Fruit fly (Drosophila melanogaster) whole organism, embryonic: Measurements from ENCODE around the gene CG31038.

Experiments
- Atf-2 ChIP-seq: fragments of 200-800 bp; sonication (Bioruptor generic); optimal IDR thresholded peaks from 2 replicates; lab custom pipeline; 2016; ENCODE audit warnings: missing biosample characterization, missing genetic modification characterization
- CG10147 ChIP-seq: fragments of 200-800 bp; sonication (Bioruptor generic); optimal IDR thresholded peaks from 2 replicates; lab custom pipeline; 2019; ENCODE audit warnings: missing biosample characterization, mild to moderate bottlenecking, missing genetic modification characterization, moderate library complexity
- CG1024 ChIP-seq: fragments of 200-800 bp; sonication (Bioruptor generic); IDR thresholded peaks from 2 replicates; pipeline ENCODE4 v1.3.6; 2022; ENCODE audit warnings: missing biosample characterization, missing genetic modification characterization
- CG10462 ChIP-seq: fragments of 200-800 bp; sonication (Bioruptor generic); optimal IDR thresholded peaks from 2 replicates; lab custom pipeline; 2016; ENCODE audit warnings: missing biosample characterization, missing genetic modification characterization
- CG10654 ChIP-seq: fragments of 200-800 bp; sonication (Bioruptor generic); optimal IDR thresholded peaks from 2 replicates; lab custom pipeline; 2016; ENCODE audit warnings: missing biosample characterization, missing genetic modification characterization
- CG11093 ChIP-seq: fragments of 200-800 bp; sonication (Bioruptor generic); IDR thresholded peaks from 3 replicates; pipeline ENCODE4 v1.3.6; 2022; ENCODE audit warnings: missing biosample characterization, missing genetic modification characterization
- CG11456 ChIP-seq: fragments of 200-800 bp; sonication (Bioruptor generic); IDR thresholded peaks from 3 replicates; pipeline ENCODE4 v1.3.6; 2022; ENCODE audit warnings: missing biosample characterization, missing genetic modification characterization
- CG12769 ChIP-seq: fragments of 200-800 bp; sonication (Bioruptor generic); optimal IDR thresholded peaks from 2 replicates; lab custom pipeline; 2019; ENCODE audit warnings: missing biosample characterization, mild to moderate bottlenecking, missing genetic modification characterization, moderate library complexity
- CG15073 ChIP-seq: fragments of 200-800 bp; sonication (Bioruptor generic); optimal IDR thresholded peaks from 2 replicates; lab custom pipeline; 2016; ENCODE audit warnings: missing biosample characterization, missing genetic modification characterization
- CG15269 ChIP-seq: fragments of 200-800 bp; sonication (Bioruptor generic); optimal IDR thresholded peaks from 2 replicates; lab custom pipeline; 2018; ENCODE audit warnings: missing biosample characterization, mild to moderate bottlenecking, missing genetic modification characterization, moderate library complexity
- CG2199 ChIP-seq: fragments of 200-800 bp; sonication (Bioruptor generic); IDR thresholded peaks from 3 replicates; pipeline ENCODE4 v1.3.6; 2022; ENCODE audit warnings: missing biosample characterization, missing genetic modification characterization
- CG3163 ChIP-seq: fragments of 200-800 bp; sonication (Bioruptor generic); optimal IDR thresholded peaks from 3 replicates; lab custom pipeline; 2016; ENCODE audit warnings: missing biosample characterization, missing genetic modification characterization
- CG34224 ChIP-seq: fragments of 200-800 bp; sonication (Bioruptor generic); IDR thresholded peaks from 3 replicates; pipeline ENCODE4 v1.3.6; 2022; ENCODE audit warnings: missing biosample characterization, missing genetic modification characterization; ENCODE audit not compliant: partially characterized antibody
- CG4328 ChIP-seq: fragments of 200-800 bp; sonication (Bioruptor generic); optimal IDR thresholded peaks from 3 replicates; lab custom pipeline; 2017; ENCODE audit warnings: missing biosample characterization, missing genetic modification reagents, missing genetic modification characterization
- CG43689 ChIP-seq: fragments of 200-800 bp; sonication (Bioruptor generic); IDR thresholded peaks from 2 replicates; pipeline ENCODE4 v1.3.6; 2022; ENCODE audit warnings: missing biosample characterization, missing genetic modification characterization
- CG4707 ChIP-seq: fragments of 200-800 bp; sonication (Bioruptor generic); optimal IDR thresholded peaks from 2 replicates; lab custom pipeline; 2018; ENCODE audit warnings: missing biosample characterization, mild to moderate bottlenecking, missing genetic modification characterization, moderate library complexity
- CG4730 ChIP-seq: fragments of 200-800 bp; sonication (Bioruptor generic); IDR thresholded peaks from 2 replicates; pipeline ENCODE4 v1.3.6; 2022; ENCODE audit warnings: missing biosample characterization, missing genetic modification characterization
- CG8478 ChIP-seq: fragments of >200 bp; optimal IDR thresholded peaks from 2 replicates; lab custom pipeline; 2018
- CG8944 ChIP-seq: fragments of 200-800 bp; sonication (Bioruptor generic); optimal IDR thresholded peaks from 3 replicates; lab custom pipeline; 2016; ENCODE audit warnings: missing biosample characterization, missing genetic modification characterization
- CG9817 ChIP-seq: fragments of 200-800 bp; sonication (Bioruptor generic); optimal IDR thresholded peaks from 2 replicates; lab custom pipeline; 2018; ENCODE audit warnings: missing biosample characterization, mild to moderate bottlenecking, missing genetic modification characterization, moderate library complexity
- CkIIα-i1 ChIP-seq: fragments of 200-800 bp; sonication (Bioruptor generic); IDR thresholded peaks from 2 replicates; pipeline ENCODE4 v1.3.6; 2022; ENCODE audit warnings: missing biosample characterization, missing genetic modification characterization
- Dll ChIP-seq: fragments of 200-800 bp; sonication (Bioruptor generic); IDR thresholded peaks from 4 replicates; pipeline ENCODE4 v1.3.6; 2022; ENCODE audit warnings: missing biosample characterization, missing genetic modification characterization; ENCODE audit not compliant: partially characterized antibody
- Fer3 ChIP-seq: fragments of 200-800 bp; sonication (Bioruptor generic); optimal IDR thresholded peaks from 2 replicates; lab custom pipeline; 2018; ENCODE audit warnings: missing biosample characterization, mild to moderate bottlenecking, missing genetic modification characterization, moderate library complexity
- Hand ChIP-seq: fragments of 200-800 bp; sonication (Bioruptor generic); optimal IDR thresholded peaks from 2 replicates; lab custom pipeline; 2017; ENCODE audit warnings: mild to moderate bottlenecking, missing biosample characterization, missing genetic modification reagents, missing genetic modification characterization
- Hey ChIP-seq: fragments of 200-800 bp; sonication (Bioruptor generic); optimal IDR thresholded peaks from 3 replicates; lab custom pipeline; 2018; ENCODE audit warnings: missing biosample characterization, mild to moderate bottlenecking, missing genetic modification characterization
- Mes4 ChIP-seq: fragments of 200-800 bp; sonication (Bioruptor generic); optimal IDR thresholded peaks from 2 replicates; lab custom pipeline; 2016; ENCODE audit warnings: missing biosample characterization, missing genetic modification characterization
- Mrtf ChIP-seq: fragments of 200-800 bp; sonication (Bioruptor generic); IDR thresholded peaks from 3 replicates; pipeline ENCODE4 v1.3.6; 2022; ENCODE audit warnings: missing biosample characterization, missing genetic modification characterization
- NC2β ChIP-seq: fragments of 200-800 bp; sonication (Bioruptor generic); optimal IDR thresholded peaks from 2 replicates; lab custom pipeline; 2016; ENCODE audit warnings: missing biosample characterization, missing genetic modification characterization
- Optix ChIP-seq: fragments of 200-800 bp; sonication (Bioruptor generic); IDR thresholded peaks from 3 replicates; pipeline ENCODE4 v1.3.6; 2022; ENCODE audit warnings: missing biosample characterization, missing genetic modification characterization
- Six4 ChIP-seq: fragments of 200-800 bp; sonication (Bioruptor generic); optimal IDR thresholded peaks from 2 replicates; lab custom pipeline; 2016; ENCODE audit warnings: missing biosample characterization, missing genetic modification characterization
- Trl ChIP-seq, 3 experiments: fragments of >200 bp in 2 of 3; fragments of 200-800 bp in 1 of 3; sonication (Bioruptor generic) in 1 of 3; optimal IDR thresholded peaks; 2 replicates in 1 of 3; 3 replicates in 2 of 3; lab custom pipeline; 2016 to 2017; ENCODE audit warnings: missing biosample characterization in 1 of 3, missing genetic modification characterization in 1 of 3
- ase ChIP-seq: fragments of 200-800 bp; sonication (Bioruptor generic); IDR thresholded peaks from 3 replicates; pipeline ENCODE4 v1.3.6; 2022; ENCODE audit warnings: missing biosample characterization, missing genetic modification characterization
- ato ChIP-seq: fragments of 200-800 bp; sonication (Bioruptor generic); IDR thresholded peaks from 2 replicates; pipeline ENCODE4 v1.3.6; 2022; ENCODE audit warnings: missing biosample characterization, missing genetic modification characterization; ENCODE audit not compliant: partially characterized antibody
- bab2 ChIP-seq: fragments of 200-800 bp; sonication (Bioruptor generic); optimal IDR thresholded peaks from 2 replicates; lab custom pipeline; 2016; ENCODE audit warnings: missing biosample characterization, missing genetic modification characterization
- bsh ChIP-seq, 2 experiments: fragments of 200-800 bp; sonication (Bioruptor generic); optimal IDR thresholded peaks; 2 replicates each; lab custom pipeline; 2017 to 2018; ENCODE audit warnings: mild to moderate bottlenecking in 2 of 2, missing biosample characterization in 2 of 2, missing genetic modification characterization in 2 of 2, moderate library complexity in 1 of 2
- crc ChIP-seq: fragments of 200-800 bp; sonication (Bioruptor generic); optimal IDR thresholded peaks from 2 replicates; lab custom pipeline; 2016; ENCODE audit warnings: missing biosample characterization, missing genetic modification characterization
- da ChIP-seq: fragments of 200-800 bp; sonication (Bioruptor generic); optimal IDR thresholded peaks from 2 replicates; lab custom pipeline; 2016; ENCODE audit warnings: missing biosample characterization, missing genetic modification characterization
- fd96Cb ChIP-seq: fragments of 200-800 bp; sonication (Bioruptor generic); optimal IDR thresholded peaks from 2 replicates; lab custom pipeline; 2018; ENCODE audit warnings: missing biosample characterization, mild to moderate bottlenecking, missing genetic modification characterization, moderate library complexity
- gce ChIP-seq: fragments of 200-800 bp; sonication (Bioruptor generic); IDR thresholded peaks from 3 replicates; pipeline ENCODE4 v1.3.6; 2022; ENCODE audit warnings: missing biosample characterization, missing genetic modification characterization
- gt ChIP-seq: fragments of 200-800 bp; sonication (Bioruptor generic); IDR thresholded peaks from 2 replicates; pipeline ENCODE4 v1.3.6; 2022; ENCODE audit warnings: missing biosample characterization, missing genetic modification characterization
- h ChIP-seq: fragments of >200 bp; optimal IDR thresholded peaks from 2 replicates; lab custom pipeline; 2017
- kni ChIP-seq: fragments of 200-800 bp; sonication (Bioruptor generic); optimal IDR thresholded peaks from 3 replicates; lab custom pipeline; 2017; ENCODE audit warnings: mild to moderate bottlenecking, missing biosample characterization, missing genetic modification reagents, missing genetic modification characterization
- knrl ChIP-seq: fragments of 200-800 bp; sonication (Bioruptor generic); IDR thresholded peaks from 3 replicates; pipeline ENCODE4 v1.3.6; 2022; ENCODE audit warnings: missing biosample characterization, missing genetic modification characterization; ENCODE audit not compliant: partially characterized antibody
- lmd ChIP-seq: fragments of 200-800 bp; sonication (Bioruptor generic); IDR thresholded peaks from 2 replicates; pipeline ENCODE4 v1.3.6; 2022; ENCODE audit warnings: missing biosample characterization, missing genetic modification characterization
- nerfin-2 ChIP-seq: fragments of 200-800 bp; sonication (Bioruptor generic); IDR thresholded peaks from 2 replicates; pipeline ENCODE4 v1.3.6; 2022; ENCODE audit warnings: missing biosample characterization, missing genetic modification characterization; ENCODE audit not compliant: partially characterized antibody
- p53 ChIP-seq: fragments of 200-800 bp; sonication (Bioruptor generic); optimal IDR thresholded peaks from 2 replicates; lab custom pipeline; 2016; ENCODE audit warnings: missing biosample characterization, missing genetic modification characterization
- phol ChIP-seq: fragments of 200-800 bp; sonication (Bioruptor generic); optimal IDR thresholded peaks from 3 replicates; lab custom pipeline; 2018; ENCODE audit warnings: missing biosample characterization, mild to moderate bottlenecking, missing genetic modification characterization, moderate library complexity
- rib ChIP-seq: fragments of 200-800 bp; sonication (Bioruptor generic); IDR thresholded peaks from 2 replicates; pipeline ENCODE4 v1.3.6; 2022; ENCODE audit warnings: missing biosample characterization, missing genetic modification characterization
- scrt ChIP-seq: fragments of 200-800 bp; sonication (Bioruptor generic); optimal IDR thresholded peaks from 2 replicates; lab custom pipeline; 2018; ENCODE audit warnings: missing biosample characterization, mild to moderate bottlenecking, missing genetic modification characterization, moderate library complexity
- sisA ChIP-seq: fragments of 200-800 bp; sonication (Bioruptor generic); IDR thresholded peaks from 2 replicates; pipeline ENCODE4 v1.3.6; 2022; ENCODE audit warnings: missing biosample characterization, missing genetic modification characterization
- tin ChIP-seq: fragments of 200-800 bp; sonication (Bioruptor generic); optimal IDR thresholded peaks from 3 replicates; lab custom pipeline; 2016; ENCODE audit warnings: missing biosample characterization, missing genetic modification characterization

CG31038 gene

DNA sequence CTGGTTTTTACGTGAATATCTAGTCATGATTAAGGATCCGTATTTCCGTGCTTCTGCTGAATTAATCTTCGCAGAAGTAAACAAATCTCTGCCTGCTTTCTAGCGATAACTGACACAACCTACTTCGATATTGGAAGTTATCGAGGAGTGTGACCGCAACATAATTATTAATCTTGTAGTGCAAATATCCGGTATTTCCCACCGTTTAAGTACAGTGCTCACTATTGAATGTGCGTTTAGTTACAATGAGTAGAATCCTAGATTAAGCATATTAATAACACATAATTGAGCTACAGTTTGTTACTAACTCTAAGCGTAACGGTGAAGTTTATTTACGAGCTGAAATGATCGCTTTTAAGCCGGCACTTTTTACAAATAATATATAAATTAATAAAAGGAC lies 17.1 kb upstream of the CG31038 start (continued):
- TF ChIP-seq Hand (GFP tag; lab: Kevin White, UChicago) (no peak), NC2β (GFP tag; lab: Kevin White, UChicago) (peak; percentile 7), phol (tag; lab: Kevin White, UChicago) (peak; percentile 33), CkIIα-i1 (GFP tag; lab: Robert Waterston, UW) (no peak), CG8944 (GFP tag; lab: Kevin White, UChicago) (no peak), CG10654 (GFP tag; lab: Kevin White, UChicago) (no peak), CG9817 (peak; percentile 45), CG12769 (tag; lab: Kevin White, UChicago) (no peak), lmd (GFP tag; lab: Robert Waterston, UW) (peak; percentile 56), CG10147 (peak; percentile 40), CG43689 (GFP tag; lab: Robert Waterston, UW) (no peak), Dll (GFP tag; lab: Robert Waterston, UW) (peak; percentile 47; the same call in 1 of the 4 replicates), gt (GFP tag; lab: Robert Waterston, UW) (no peak), gce (GFP tag; lab: Robert Waterston, UW) (no peak), CG34224 (GFP tag; lab: Robert Waterston, UW) (peak; percentile 58), CG8478 (lab: Kevin White, UChicago) (no peak), CG11456 (GFP tag; lab: Robert Waterston, UW) (0 out of 3 replicates have a peak, but pooled peaks have one; percentile 52), Mes4 (GFP tag; lab: Kevin White, UChicago) (no peak), CG3163 (no peak), da (GFP tag; lab: Kevin White, UChicago) (no peak), CG15269 (tag; lab: Kevin White, UChicago) (no peak), Six4 (GFP tag; lab: Kevin White, UChicago) (peak; percentile 8), CG4328 (peak; percentile 29), sisA (GFP tag; lab: Robert Waterston, UW) (no peak), tin (GFP tag; lab: Kevin White, UChicago) (peak; percentile 8), kni (GFP tag; lab: Kevin White, UChicago) (no peak), Trl (optimal IDR thresholded peaks at IDR 0.05; lab: Kevin White, UChicago) (no peak), Trl (GFP tag; optimal IDR thresholded peaks at IDR 0.05; lab: Kevin White, UChicago) (peak; percentile 4), fd96Cb (tag; lab: Kevin White, UChicago) (no peak), bab2 (GFP tag; lab: Kevin White, UChicago) (peak; percentile 19), h (no peak), CG15073 (no peak), Atf-2 (GFP tag; lab: Kevin White, UChicago) (no peak), ase (GFP tag; lab: Robert Waterston, UW) (peak; percentile 28; the same call in 1 of the 3 replicates), rib (GFP tag; lab: Robert Waterston, UW) (0 out of 2 replicates have a peak, but pooled peaks have one; percentile 14), scrt (GFP tag; lab: Kevin White, UChicago) (no peak), CG11093 (GFP tag; lab: Robert Waterston, UW) (no peak), Optix (GFP tag; lab: Robert Waterston, UW) (no peak), Fer3 (tag; lab: Kevin White, UChicago) (peak; percentile 67), p53 (no peak), ato (GFP tag; lab: Robert Waterston, UW) (no peak), CG1024 (no peak), CG2199 (0 out of 3 replicates have a peak, but pooled peaks have one; percentile 31), bsh (GFP tag; optimal IDR thresholded peaks at IDR 0.05; lab: Kevin White, UChicago) (peak in 1 of 2 experiments; percentile 24), knrl (no peak), CG4707 (peak; percentile 55), Mrtf (GFP tag; lab: Robert Waterston, UW) (peak; percentile 50; the same call in 1 of the 3 replicates), nerfin-2 (GFP tag; lab: Robert Waterston, UW) (peak; percentile 58; the same call in 1 of the 2 replicates), Hey (tag; lab: Kevin White, UChicago) (no peak), CG10462 (GFP tag; lab: Kevin White, UChicago) (no peak), CG4730 (GFP tag; lab: Robert Waterston, UW) (no peak), crc (GFP tag; lab: Kevin White, UChicago) (no peak)
